Worm (Caenorhabditis elegans) whole organism, L4 larva: ENCODE data around the gene acs-10.
A peak's percentile ranks its signal among the peaks of the same experiment; 100 is the strongest.

Source experiments
- D1046.2 ChIP-seq: fragments of 200-800 bp; sonication (Bioruptor generic); IDR thresholded peaks from 2 replicates; pipeline ENCODE4 v1.3.6; 2022; ENCODE audit warnings: missing genetic modification characterization, missing compliant biosample characterization
- F49E8.2 ChIP-seq: sonication (generic microtip); optimal IDR thresholded peaks from 2 replicates; lab custom pipeline; 2016; ENCODE audit warnings: missing compliant biosample characterization, mild to moderate bottlenecking, missing genetic modification characterization, borderline replicate concordance
- ZK337.2 ChIP-seq: fragments of 200-800 bp; sonication (Bioruptor generic); IDR thresholded peaks from 2 replicates; pipeline ENCODE4 v1.3.6; 2022; ENCODE audit warnings: missing genetic modification reagents, missing genetic modification characterization, missing compliant biosample characterization
- ama-1 ChIP-seq: fragments of 150-350 bp; optimal IDR thresholded peaks from 2 replicates; lab custom pipeline; 2014; ENCODE audit warnings: inconsistent platforms, mixed read lengths
- arid-1 ChIP-seq: fragments of 200-800 bp; sonication (Bioruptor generic); conservative IDR thresholded peaks from 2 replicates; pipeline ENCODE4 v1.3.6; 2022; ENCODE audit warnings: missing genetic modification reagents, missing genetic modification characterization, missing compliant biosample characterization
- ceh-28 ChIP-seq: fragments of 150-350 bp; optimal IDR thresholded peaks from 2 replicates; lab custom pipeline; 2014; ENCODE audit warnings: missing biosample characterization, missing genetic modification reagents, missing genetic modification characterization
- ceh-32 ChIP-seq: sonication (generic microtip); optimal IDR thresholded peaks from 2 replicates; lab custom pipeline; 2016; ENCODE audit warnings: mild to moderate bottlenecking, missing genetic modification characterization, missing compliant biosample characterization; ENCODE audit not compliant: poor library complexity
- ces-1 ChIP-seq: fragments of 150-350 bp; sonication (generic microtip); optimal IDR thresholded peaks from 4 replicates; lab custom pipeline; 2014; ENCODE audit warnings: missing biosample characterization, missing genetic modification reagents, missing genetic modification characterization
- cey-2 ChIP-seq: sonication (generic microtip); optimal IDR thresholded peaks from 3 replicates; lab custom pipeline; 2017; ENCODE audit warnings: missing genetic modification characterization, mild to moderate bottlenecking, missing compliant biosample characterization, antibody characterized with exemption, borderline replicate concordance; ENCODE audit not compliant: insufficient read depth
- daf-12 ChIP-seq: fragments of 150-350 bp; optimal IDR thresholded peaks from 2 replicates; lab custom pipeline; 2014; ENCODE audit warnings: missing biosample characterization, missing genetic modification reagents, missing genetic modification characterization
- daf-19 ChIP-seq: fragments of 200-800 bp; sonication (Bioruptor generic); conservative IDR thresholded peaks from 2 replicates; pipeline ENCODE4 v1.3.6; 2022; ENCODE audit warnings: missing genetic modification characterization, missing compliant biosample characterization
- dmd-6 ChIP-seq: fragments of 200-800 bp; sonication (Bioruptor generic); IDR thresholded peaks from 2 replicates; pipeline ENCODE4 v1.3.6; 2022; ENCODE audit warnings: missing genetic modification reagents, missing genetic modification characterization, missing compliant biosample characterization
- dpl-1 ChIP-seq: fragments of 150-350 bp; optimal IDR thresholded peaks from 2 replicates; lab custom pipeline; 2014; ENCODE audit warnings: missing biosample characterization, missing genetic modification reagents, missing genetic modification characterization
- duxl-1 ChIP-seq: sonication (generic microtip); optimal IDR thresholded peaks from 2 replicates; lab custom pipeline; 2016; ENCODE audit warnings: mild to moderate bottlenecking, missing genetic modification characterization, moderate library complexity, missing compliant biosample characterization; ENCODE audit not compliant: poor library complexity
- egl-27 ChIP-seq: sonication (generic microtip); optimal IDR thresholded peaks from 3 replicates; lab custom pipeline; 2017; ENCODE audit warnings: missing biosample characterization, missing genetic modification reagents, missing genetic modification characterization
- fkh-10 ChIP-seq: fragments of 150-350 bp; optimal IDR thresholded peaks from 2 replicates; lab custom pipeline; 2014; ENCODE audit warnings: missing biosample characterization, missing genetic modification reagents, missing genetic modification characterization
- fos-1 ChIP-seq: fragments of 150-350 bp; optimal IDR thresholded peaks from 2 replicates; lab custom pipeline; 2014; ENCODE audit warnings: missing biosample characterization, missing genetic modification characterization
- hmg-1.1 ChIP-seq: fragments of 200-800 bp; sonication (Bioruptor generic); IDR thresholded peaks from 2 replicates; pipeline ENCODE4 v1.3.6; 2022; ENCODE audit warnings: missing genetic modification reagents, missing genetic modification characterization, missing compliant biosample characterization
- lin-1 ChIP-seq: fragments of 200-800 bp; sonication (Bioruptor generic); IDR thresholded peaks from 2 replicates; pipeline ENCODE4 v1.3.6; 2022; ENCODE audit warnings: missing genetic modification reagents, missing genetic modification characterization, missing compliant biosample characterization
- lin-13 ChIP-seq: fragments of 150-350 bp; optimal IDR thresholded peaks from 2 replicates; lab custom pipeline; 2014; ENCODE audit warnings: missing biosample characterization, missing genetic modification reagents, missing genetic modification characterization
- lin-29 ChIP-seq: fragments of 200-800 bp; sonication (Bioruptor generic); IDR thresholded peaks from 2 replicates; pipeline ENCODE4 v1.3.6; 2022; ENCODE audit warnings: missing genetic modification reagents, missing genetic modification characterization, missing compliant biosample characterization
- lin-38 ChIP-seq: fragments of 200-800 bp; sonication (Bioruptor generic); IDR thresholded peaks from 2 replicates; pipeline ENCODE4 v1.3.6; 2022; ENCODE audit warnings: missing genetic modification reagents, missing genetic modification characterization, missing compliant biosample characterization
- lsy-2 ChIP-seq, 2 experiments: fragments of 150-350 bp in 1 of 2; sonication (generic microtip) in 1 of 2; optimal IDR thresholded peaks; 2 replicates each; lab custom pipeline; 2014 to 2017; ENCODE audit warnings: missing biosample characterization in 2 of 2, missing genetic modification characterization in 2 of 2
- madf-5 ChIP-seq, 2 experiments: fragments of 200-800 bp; sonication (Bioruptor generic); IDR thresholded peaks; 2 replicates each; pipeline ENCODE4 v1.3.6; 2022; ENCODE audit warnings: missing compliant biosample characterization in 2 of 2, missing genetic modification characterization in 2 of 2
- madf-9 ChIP-seq: fragments of 200-800 bp; sonication (Bioruptor generic); conservative IDR thresholded peaks from 2 replicates; pipeline ENCODE4 v1.3.6; 2022; ENCODE audit warnings: missing genetic modification reagents, missing genetic modification characterization, missing compliant biosample characterization
- mdl-1 ChIP-seq, 2 experiments: fragments of 150-350 bp in 1 of 2; sonication (generic microtip) in 1 of 2; optimal IDR thresholded peaks; 2 replicates each; lab custom pipeline; 2014 to 2017; ENCODE audit warnings: missing biosample characterization in 2 of 2, missing genetic modification characterization in 2 of 2
- mdt-29 ChIP-seq: fragments of 200-800 bp; sonication (Bioruptor generic); IDR thresholded peaks from 2 replicates; pipeline ENCODE4 v1.3.6; 2022; ENCODE audit warnings: missing genetic modification reagents, missing genetic modification characterization, missing compliant biosample characterization
- mep-1 ChIP-seq: fragments of 150-350 bp; sonication (generic microtip); optimal IDR thresholded peaks from 3 replicates; lab custom pipeline; 2014; ENCODE audit warnings: missing biosample characterization, missing genetic modification characterization
- mes-2 ChIP-seq: sonication (generic microtip); optimal IDR thresholded peaks from 2 replicates; lab custom pipeline; 2016; ENCODE audit warnings: missing genotype, mild to moderate bottlenecking, missing genetic modification characterization, missing compliant biosample characterization; ENCODE audit not compliant: poor library complexity, severe bottlenecking
- mxl-3 ChIP-seq: fragments of 200-800 bp; sonication (Bioruptor generic); optimal IDR thresholded peaks from 2 replicates; lab custom pipeline; 2018; ENCODE audit warnings: mild to moderate bottlenecking, missing genetic modification characterization, missing compliant biosample characterization
- nhr-10 ChIP-seq: fragments of 150-350 bp; optimal IDR thresholded peaks from 2 replicates; lab custom pipeline; 2014; ENCODE audit warnings: missing biosample characterization, missing genetic modification characterization
- nhr-11 ChIP-seq: fragments of 150-350 bp; optimal IDR thresholded peaks from 2 replicates; lab custom pipeline; 2014; ENCODE audit warnings: missing biosample characterization, missing genetic modification characterization
- nhr-28 ChIP-seq: fragments of 150-350 bp; optimal IDR thresholded peaks from 2 replicates; lab custom pipeline; 2014; ENCODE audit warnings: missing biosample characterization, missing genetic modification characterization
- nhr-6 ChIP-seq: fragments of 150-350 bp; optimal IDR thresholded peaks from 2 replicates; lab custom pipeline; 2014; ENCODE audit warnings: missing biosample characterization, missing genetic modification characterization
- nhr-76 ChIP-seq: fragments of 150-350 bp; optimal IDR thresholded peaks from 2 replicates; lab custom pipeline; 2014; ENCODE audit warnings: missing biosample characterization, missing genetic modification characterization
- php-3 ChIP-seq: fragments of 200-800 bp; sonication (Bioruptor generic); IDR thresholded peaks from 2 replicates; pipeline ENCODE4 v1.3.6; 2022; ENCODE audit warnings: missing genetic modification reagents, missing genetic modification characterization, missing compliant biosample characterization
- pqm-1 ChIP-seq: sonication (generic microtip); optimal IDR thresholded peaks from 2 replicates; lab custom pipeline; 2017; ENCODE audit warnings: missing biosample characterization, missing genetic modification characterization
- rbr-2 ChIP-seq: sonication (generic microtip); optimal IDR thresholded peaks from 2 replicates; lab custom pipeline; 2016; ENCODE audit warnings: missing genotype, missing genetic modification characterization, missing compliant biosample characterization
- saeg-2 ChIP-seq: fragments of 200-800 bp; sonication (Bioruptor generic); IDR thresholded peaks from 2 replicates; pipeline ENCODE4 v1.3.6; 2022; ENCODE audit warnings: missing genetic modification reagents, missing genetic modification characterization, missing compliant biosample characterization
- sdz-12 ChIP-seq: fragments of 200-800 bp; sonication (Bioruptor generic); optimal IDR thresholded peaks from 2 replicates; lab custom pipeline; 2018; ENCODE audit warnings: mild to moderate bottlenecking, missing genetic modification characterization, missing compliant biosample characterization
- set-16 ChIP-seq: fragments of 200-800 bp; sonication (Bioruptor generic); IDR thresholded peaks from 2 replicates; pipeline ENCODE4 v1.3.6; 2022; ENCODE audit warnings: missing genetic modification reagents, missing genetic modification characterization, missing compliant biosample characterization
- snpc-1.2 ChIP-seq: fragments of 200-800 bp; sonication (Bioruptor generic); IDR thresholded peaks from 2 replicates; pipeline ENCODE4 v1.3.6; 2022; ENCODE audit warnings: missing genetic modification reagents, missing genetic modification characterization, missing compliant biosample characterization
- snpc-4 ChIP-seq: fragments of 150-350 bp; optimal IDR thresholded peaks from 2 replicates; lab custom pipeline; 2014; ENCODE audit warnings: missing biosample characterization, missing genetic modification characterization
- unc-62 ChIP-seq, 3 experiments: fragments of 150-350 bp in 1 of 3; sonication (generic microtip); optimal IDR thresholded peaks in 2 of 3; peaks in 1 of 3; 1 replicate in 1 of 3; 2 replicates in 2 of 3; lab custom pipeline; 2014 to 2017; ENCODE audit warnings: missing biosample characterization in 3 of 3, missing genetic modification characterization in 3 of 3, missing genetic modification reagents in 3 of 3, missing genotype in 1 of 3
- vab-7 ChIP-seq: fragments of 200-800 bp; sonication (Bioruptor generic); IDR thresholded peaks from 2 replicates; pipeline ENCODE4 v1.3.6; 2022; ENCODE audit warnings: missing genetic modification reagents, missing genetic modification characterization, missing compliant biosample characterization

Gene acs-10

ce11 chrV:14185438-14185837 is 39.1 kb downstream of the acs-10 start, which contains the start of the genes trm-1 and ints-2 (continued):
- TF ChIP-seq nhr-76 (tag; lab: Kevin White, UChicago) = no peak
- no peak for TF ChIP-seq ama-1 (lab: Kevin White, UChicago)
- peak; percentile 38; the same call in 1 of the 2 replicates for TF ChIP-seq hmg-1.1
- TF ChIP-seq vab-7 (GFP tag; lab: Robert Waterston, UW) = no peak
- no peak for TF ChIP-seq nhr-6 (tag; lab: Kevin White, UChicago)
- TF ChIP-seq dpl-1 = peak; percentile 66

- TF ChIP-seq fos-1 (tag; lab: Kevin White, UChicago) (no peak), nhr-10 (tag; lab: Kevin White, UChicago) (no peak), D1046.2 (GFP tag; lab: Robert Waterston, UW) (no peak), lin-29 (GFP tag; lab: Robert Waterston, UW) (no peak), fkh-10 (no peak), unc-62 (GFP tag; optimal IDR thresholded peaks at IDR 0.05 in 1 of 2; lab: Kevin White, UChicago) (peak in 1 of 2 experiments; percentile 99), unc-62 (tag; optimal IDR thresholded peaks at IDR 0.05; lab: Kevin White, UChicago) (no peak), cey-2 (no peak), saeg-2 (GFP tag; lab: Robert Waterston, UW) (no peak)
Measured at ce11 chrV:14187104-14187503, 40.8 kb downstream of the acs-10 start.

- TF ChIP-seq mxl-3 (no peak), ceh-28 (tag; lab: Kevin White, UChicago) (no peak), ZK337.2 (GFP tag; lab: Robert Waterston, UW) (no peak), lin-1 (no peak), lsy-2 (tag; optimal IDR thresholded peaks at IDR 0.05; lab: Kevin White, UChicago) (peak in 1 of 2 experiments; percentile 33), ces-1 (GFP tag; lab: Kevin White, UChicago) (no peak), arid-1 (GFP tag; lab: Robert Waterston, UW) (no peak), php-3 (GFP tag; lab: Robert Waterston, UW) (no peak), egl-27 (no peak), lin-38 (GFP tag; lab: Robert Waterston, UW) (peak; percentile 50), nhr-11 (tag; lab: Kevin White, UChicago) (no peak), snpc-1.2 (GFP tag; lab: Robert Waterston, UW) (0 out of 2 replicates have a peak, but pooled peaks have one; percentile 25), F49E8.2 (tag; lab: Kevin White, UChicago) (peak; percentile 52), snpc-4 (tag; lab: Kevin White, UChicago) (no peak), daf-19 (0 out of 2 replicates have a peak, but pooled peaks have one; percentile 26)
Measured at ce11 chrV:14192870-14193269, 46.6 kb downstream of the acs-10 start.

- TF ChIP-seq duxl-1 (tag; lab: Kevin White, UChicago) (no peak), mes-2 (peak; percentile 73), mep-1 (peak; percentile 80), mdl-1 (tag; optimal IDR thresholded peaks at IDR 0.05; lab: Kevin White, UChicago) (peak in 1 of 2 experiments; percentile 58), dmd-6 (GFP tag; lab: Robert Waterston, UW) (peak; percentile 92), lsy-2 (tag; optimal IDR thresholded peaks at IDR 0.05; lab: Kevin White, UChicago) (peak in 1 of 2 experiments; percentile 71), unc-62 (GFP tag; optimal IDR thresholded peaks at IDR 0.05 in 1 of 2; lab: Kevin White, UChicago) (peak in 1 of 2 experiments; percentile 75), unc-62 (tag; optimal IDR thresholded peaks at IDR 0.05; lab: Kevin White, UChicago) (no peak), set-16 (GFP tag; lab: Robert Waterston, UW) (peak; percentile 38), madf-5 (GFP tag; IDR thresholded peaks at IDR 0.05; lab: Robert Waterston, UW) (no peak), F49E8.2 (tag; lab: Kevin White, UChicago) (no peak), sdz-12 (GFP tag; lab: Kevin White, UChicago) (no peak), lin-1 (peak; percentile 62; the same call in 1 of the 2 replicates), pqm-1 (tag; lab: Kevin White, UChicago) (peak; percentile 75), egl-27 (no peak), nhr-28 (tag; lab: Kevin White, UChicago) (peak; percentile 94), madf-9 (GFP tag; lab: Robert Waterston, UW) (0 out of 2 replicates have a peak, but pooled peaks have one; percentile 38), daf-12 (tag; lab: Kevin White, UChicago) (no peak), rbr-2 (tag; lab: Kevin White, UChicago) (peak; percentile 56), mdt-29 (GFP tag; lab: Robert Waterston, UW) (no peak), ceh-32 (tag; lab: Kevin White, UChicago) (no peak), lin-13 (peak; percentile 14), lin-38 (GFP tag; lab: Robert Waterston, UW) (peak; percentile 48), cey-2 (no peak)
Measured at ce11 chrV:14193451-14193850, 47.2 kb downstream of the acs-10 start, which contains the start of gene atfs-1. Gene atfs-1 (plus strand): TSS chrV:14193663.
